Worm (Caenorhabditis elegans): ENCODE results near the gene R03H10.11.
A peak's percentile ranks its signal among the peaks of the same experiment; 100 is the strongest.

R03H10.11 gene

DNA sequence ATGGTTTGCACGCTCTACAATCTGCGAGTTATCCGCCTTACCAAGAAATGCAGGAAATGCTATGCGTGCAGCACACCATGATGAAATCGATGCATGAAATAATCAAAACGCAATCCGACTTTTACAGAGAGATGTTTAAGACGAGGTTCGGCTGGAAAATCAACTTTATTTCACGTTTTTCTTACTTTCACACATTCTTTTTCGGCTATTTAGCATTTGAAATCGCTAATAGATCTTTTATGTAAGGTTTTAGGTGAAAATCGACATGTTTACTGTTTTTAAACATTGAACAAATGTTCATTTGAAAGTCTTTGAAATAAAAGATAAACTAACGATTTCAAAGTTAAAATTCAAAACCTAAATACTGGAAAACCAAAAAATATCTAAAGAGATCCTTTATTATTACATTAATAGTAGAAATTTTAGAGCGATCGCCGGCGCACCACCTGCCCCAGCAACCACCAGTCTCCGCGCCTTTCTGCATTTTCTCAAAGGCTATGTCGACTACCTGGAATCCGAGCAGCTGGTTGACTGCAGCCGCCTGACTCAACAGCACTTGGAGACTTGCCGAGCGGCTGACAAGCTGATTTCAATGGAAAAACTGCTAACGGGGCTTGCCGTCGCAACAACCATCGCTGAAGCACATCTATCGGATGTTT lies 45.8 kb downstream of the R03H10.11 start (continued):
- TF ChIP-seq nfya-1 (tag; optimal IDR thresholded peaks at IDR 0.05; ENCODE audit: borderline replicate concordance, insufficient read depth) (no peak), K11D2.4 (GFP tag; IDR thresholded peaks at IDR 0.05) (no peak), sea-2 (GFP tag; IDR thresholded peaks at IDR 0.05) (no peak), attf-5 (GFP tag; optimal IDR thresholded peaks at IDR 0.05) (no peak), snpc-1.3 (tag; optimal IDR thresholded peaks at IDR 0.05; ENCODE audit: insufficient read depth) (no peak), dox-1 (GFP tag; IDR thresholded peaks at IDR 0.05) (peak; percentile 4; the same call in 1 of the 2 replicates), F37B4.10 (GFP tag; IDR thresholded peaks at IDR 0.05) (no peak), F23B12.7 (tag; optimal IDR thresholded peaks at IDR 0.05; ENCODE audit: insufficient read depth) (no peak), mcd-1 (GFP tag; IDR thresholded peaks at IDR 0.05) (peak; percentile 38; the same call in 1 of the 2 replicates), Y95B8A.8 (GFP tag; IDR thresholded peaks at IDR 0.05) (no peak), hlh-26 (GFP tag; conservative IDR thresholded peaks at IDR 0.05) (no peak), snpc-1.1 (tag; optimal IDR thresholded peaks at IDR 0.05; ENCODE audit: insufficient read depth) (no peak), ceh-58 (GFP tag; IDR thresholded peaks at IDR 0.05) (no peak), cebp-1 (GFP tag; IDR thresholded peaks at IDR 0.05) (no peak), cebp-1 (tag; optimal IDR thresholded peaks at IDR 0.05) (peak; percentile 4), ekl-4 (GFP tag; IDR thresholded peaks at IDR 0.05) (no peak; the same call in 1 of the 2 replicates), snpc-4 (GFP tag; optimal IDR thresholded peaks at IDR 0.05) (no peak), snpc-4 (tag; optimal IDR thresholded peaks at IDR 0.05) (no peak), mes-4 (tag; optimal IDR thresholded peaks at IDR 0.05) (no peak), ets-4 (GFP tag; optimal IDR thresholded peaks at IDR 0.05) (no peak), F57C9.4 (tag; optimal IDR thresholded peaks at IDR 0.05) (no peak), F22D6.2 (tag; optimal IDR thresholded peaks at IDR 0.05) (no peak), efl-1 (GFP tag; optimal IDR thresholded peaks at IDR 0.05) (no peak), athp-1 (tag; optimal IDR thresholded peaks at IDR 0.05) (no peak), madf-3 (GFP tag; IDR thresholded peaks at IDR 0.05) (no peak), cebp-2 (GFP tag; IDR thresholded peaks at IDR 0.05) (peak; percentile 91), F55B11.4 (tag; optimal IDR thresholded peaks at IDR 0.05; ENCODE audit: borderline replicate concordance, insufficient read depth) (no peak), F49E8.2 (tag; optimal IDR thresholded peaks at IDR 0.05; ENCODE audit: insufficient read depth) (peak; percentile 69), ceh-100 (GFP tag; IDR thresholded peaks at IDR 0.05) (no peak), B0261.1 (tag; optimal IDR thresholded peaks at IDR 0.05) (no peak), xnd-1 (tag; optimal IDR thresholded peaks at IDR 0.05) (no peak), nhr-80 (tag; optimal IDR thresholded peaks at IDR 0.05) (no peak), egrh-3 (GFP tag; IDR thresholded peaks at IDR 0.05) (0 out of 2 replicates have a peak, but pooled peaks have one; percentile 13), F33H1.4 (GFP tag; IDR thresholded peaks at IDR 0.05) (peak; percentile 49), T26A5.8 (tag; optimal IDR thresholded peaks at IDR 0.05) (no peak), bed-2 (GFP tag; IDR thresholded peaks at IDR 0.05) (no peak), attf-3 (GFP tag; conservative IDR thresholded peaks at IDR 0.05) (no peak), atf-7 (tag; optimal IDR thresholded peaks at IDR 0.05) (no peak), unc-62 (GFP tag; optimal IDR thresholded peaks at IDR 0.05) (no peak), Y56A3A.18 (GFP tag; IDR thresholded peaks at IDR 0.05) (no peak), snpc-3.4 (tag; optimal IDR thresholded peaks at IDR 0.05) (no peak), T07F8.4 (tag; optimal IDR thresholded peaks at IDR 0.05) (no peak), ceh-91 (GFP tag; IDR thresholded peaks at IDR 0.05) (no peak), rpc-1 (optimal IDR thresholded peaks at IDR 0.05) (no peak), rpc-1 (tag; optimal IDR thresholded peaks at IDR 0.05) (no peak), let-607 (tag; optimal IDR thresholded peaks at IDR 0.05) (no peak), B0035.1 (tag; optimal IDR thresholded peaks at IDR 0.05) (no peak), pha-4 (tag; optimal IDR thresholded peaks at IDR 0.05) (no peak)

All from whole organism, young adult.